Worm (Caenorhabditis elegans) whole organism, mixed stage, embryonic: ENCODE data around the gene par-5.

ENCODE experiments used
- mab-5 ChIP-seq: fragments of 150-350 bp; optimal IDR thresholded peaks from 2 replicates; lab custom pipeline; 2014; ENCODE audit warnings: missing biosample characterization, missing genetic modification characterization
- nhr-2 ChIP-seq: fragments of 150-350 bp; optimal IDR thresholded peaks from 2 replicates; lab custom pipeline; 2014; ENCODE audit warnings: missing biosample characterization, missing genetic modification characterization
- sptf-1 ChIP-seq: sonication (generic microtip); optimal IDR thresholded peaks from 2 replicates; lab custom pipeline; 2017; ENCODE audit warnings: mild to moderate bottlenecking, missing genetic modification characterization, moderate library complexity, missing compliant biosample characterization

ce11 chrIV:11820067-11820913 lies 1.4 kb downstream of the par-5 start:
- TF ChIP-seq nhr-2 (tag; lab: Kevin White, UChicago), result no peak
- TF ChIP-seq sptf-1 (tag; lab: Kevin White, UChicago), result no peak
- TF ChIP-seq mab-5 (tag; lab: Kevin White, UChicago), result no peak
